Fruit fly (Drosophila melanogaster) whole organism, embryonic: ENCODE measurements around the gene goe.

Experiments used
- Abd-B ChIP-seq: fragments of 200-800 bp; sonication (Bioruptor generic); optimal IDR thresholded peaks from 2 replicates; lab custom pipeline; 2018; ENCODE audit warnings: missing biosample characterization, mild to moderate bottlenecking, missing genetic modification characterization, moderate library complexity
- CG10654 ChIP-seq: fragments of 200-800 bp; sonication (Bioruptor generic); optimal IDR thresholded peaks from 2 replicates; lab custom pipeline; 2016; ENCODE audit warnings: missing biosample characterization, missing genetic modification characterization
- CG18599 ChIP-seq: fragments of 200-800 bp; sonication (Bioruptor generic); optimal IDR thresholded peaks from 3 replicates; lab custom pipeline; 2017; ENCODE audit warnings: missing biosample characterization, missing genetic modification characterization, mild to moderate bottlenecking, moderate library complexity, missing genetic modification reagents
- Rx ChIP-seq: fragments of 200-800 bp; sonication (Bioruptor generic); IDR thresholded peaks from 2 replicates; pipeline ENCODE4 v1.3.6; 2022; ENCODE audit warnings: missing biosample characterization, missing genetic modification characterization
- emc ChIP-seq: fragments of 200-800 bp; sonication (Bioruptor generic); optimal IDR thresholded peaks from 2 replicates; lab custom pipeline; 2016; ENCODE audit warnings: missing biosample characterization, missing genetic modification characterization
- gcm2 ChIP-seq: fragments of 200-800 bp; sonication (Bioruptor generic); optimal IDR thresholded peaks from 2 replicates; lab custom pipeline; 2016; ENCODE audit warnings: missing biosample characterization, missing genetic modification characterization
- gro ChIP-seq: fragments of 200-800 bp; sonication (Bioruptor generic); optimal IDR thresholded peaks from 2 replicates; lab custom pipeline; 2016; ENCODE audit warnings: missing biosample characterization, missing genetic modification characterization
- h ChIP-seq: fragments of >200 bp; optimal IDR thresholded peaks from 2 replicates; lab custom pipeline; 2017
- nau ChIP-seq: fragments of 200-800 bp; sonication (Bioruptor generic); optimal IDR thresholded peaks from 3 replicates; lab custom pipeline; 2017; ENCODE audit warnings: missing biosample characterization, mild to moderate bottlenecking, missing genetic modification characterization, missing genetic modification reagents
- repo ChIP-seq: fragments of 200-800 bp; sonication (Bioruptor generic); optimal IDR thresholded peaks from 2 replicates; lab custom pipeline; 2016; ENCODE audit warnings: missing biosample characterization, missing genetic modification characterization

dm6 chrX:16783743-16784142 lies 32.0 kb upstream of the goe start, which contains the start of gene mRpL22:
- TF ChIP-seq nau, result no peak
- no peak for TF ChIP-seq repo
- TF ChIP-seq gro (GFP tag; lab: Kevin White, UChicago), result no peak
- TF ChIP-seq emc (GFP tag; lab: Kevin White, UChicago), result no peak
- TF ChIP-seq gcm2 (GFP tag; lab: Kevin White, UChicago), result no peak
- TF ChIP-seq Rx (GFP tag; lab: Robert Waterston, UW), result no peak
- TF ChIP-seq CG18599 (GFP tag; lab: Kevin White, UChicago), result no peak
- no peak for TF ChIP-seq Abd-B (GFP tag; lab: Kevin White, UChicago)
- no peak for TF ChIP-seq CG10654 (GFP tag; lab: Kevin White, UChicago)
- no peak for TF ChIP-seq h (lab: Kevin White, UChicago)
